Worm (Caenorhabditis elegans) whole organism, late embryonic: ENCODE data around the gene pfs-2.
A peak's percentile ranks its signal among the peaks of the same experiment; 100 is the strongest.

Source experiments
- C08G9.2 ChIP-seq: sonication (generic microtip); optimal IDR thresholded peaks from 2 replicates; lab custom pipeline; 2016; ENCODE audit warnings: mild to moderate bottlenecking, missing genetic modification characterization, moderate library complexity, missing compliant biosample characterization
- F13H6.1 ChIP-seq: sonication (generic microtip); optimal IDR thresholded peaks from 2 replicates; lab custom pipeline; 2016; ENCODE audit warnings: missing genetic modification characterization, missing compliant biosample characterization
- K02D7.2 ChIP-seq: sonication (generic microtip); optimal IDR thresholded peaks from 2 replicates; lab custom pipeline; 2017; ENCODE audit warnings: mild to moderate bottlenecking, missing genetic modification characterization, missing compliant biosample characterization
- K09A11.1 ChIP-seq: sonication (generic microtip); optimal IDR thresholded peaks from 2 replicates; lab custom pipeline; 2017; ENCODE audit warnings: antibody characterized with exemption, mild to moderate bottlenecking, missing genetic modification characterization, missing compliant biosample characterization; ENCODE audit not compliant: insufficient read depth
- T23F11.4 ChIP-seq: fragments of 200-800 bp; sonication (Bioruptor generic); optimal IDR thresholded peaks from 2 replicates; lab custom pipeline; 2018; ENCODE audit warnings: mild to moderate bottlenecking, missing genetic modification characterization, missing compliant biosample characterization
- ahr-1 ChIP-seq: sonication (generic microtip); optimal IDR thresholded peaks from 2 replicates; lab custom pipeline; 2016; ENCODE audit warnings: missing genetic modification characterization, missing compliant biosample characterization
- ama-1 ChIP-seq: fragments of 150-350 bp; optimal IDR thresholded peaks from 2 replicates; lab custom pipeline; 2014
- ceh-18 ChIP-seq: sonication (generic microtip); optimal IDR thresholded peaks from 2 replicates; lab custom pipeline; 2016; ENCODE audit warnings: missing genetic modification characterization, missing compliant biosample characterization
- ceh-19 ChIP-seq: fragments of 200-800 bp; sonication (Bioruptor generic); optimal IDR thresholded peaks from 2 replicates; lab custom pipeline; 2018; ENCODE audit warnings: mild to moderate bottlenecking, missing genetic modification characterization, missing compliant biosample characterization
- ceh-22 ChIP-seq: sonication (generic microtip); optimal IDR thresholded peaks from 2 replicates; lab custom pipeline; 2017; ENCODE audit warnings: missing biosample characterization, missing genetic modification characterization
- ceh-24 ChIP-seq: sonication (generic microtip); optimal IDR thresholded peaks from 2 replicates; lab custom pipeline; 2016; ENCODE audit warnings: mild to moderate bottlenecking, missing genetic modification characterization, missing compliant biosample characterization
- ceh-30 ChIP-seq: fragments of 150-350 bp; optimal IDR thresholded peaks from 2 replicates; lab custom pipeline; 2014; ENCODE audit warnings: missing biosample characterization, missing genetic modification characterization
- ceh-31 ChIP-seq: sonication (generic microtip); optimal IDR thresholded peaks from 2 replicates; lab custom pipeline; 2016; ENCODE audit warnings: missing genetic modification characterization, missing compliant biosample characterization
- ceh-45 ChIP-seq: fragments of 200-800 bp; sonication (Bioruptor generic); IDR thresholded peaks from 2 replicates; pipeline ENCODE4 v1.3.6; 2022; ENCODE audit warnings: missing genetic modification reagents, missing genetic modification characterization, missing compliant biosample characterization
- ceh-48 ChIP-seq: sonication (generic microtip); optimal IDR thresholded peaks from 2 replicates; lab custom pipeline; 2016; ENCODE audit warnings: missing genetic modification characterization, inconsistent platforms, missing compliant biosample characterization
- ceh-9 ChIP-seq: sonication (generic microtip); optimal IDR thresholded peaks from 2 replicates; lab custom pipeline; 2016; ENCODE audit warnings: mild to moderate bottlenecking, missing genetic modification characterization, inconsistent platforms, missing compliant biosample characterization
- che-1 ChIP-seq: sonication (generic microtip); optimal IDR thresholded peaks from 2 replicates; lab custom pipeline; 2016; ENCODE audit warnings: mild to moderate bottlenecking, missing genetic modification characterization, missing compliant biosample characterization
- dmd-4 ChIP-seq: sonication (generic microtip); optimal IDR thresholded peaks from 2 replicates; lab custom pipeline; 2016; ENCODE audit warnings: borderline replicate concordance, missing genetic modification characterization, missing compliant biosample characterization
- dve-1 ChIP-seq: sonication (generic microtip); optimal IDR thresholded peaks from 2 replicates; lab custom pipeline; 2017; ENCODE audit warnings: antibody characterized with exemption, mild to moderate bottlenecking, missing genetic modification characterization, missing compliant biosample characterization
- ets-4 ChIP-seq: sonication (generic microtip); optimal IDR thresholded peaks from 2 replicates; lab custom pipeline; 2016; ENCODE audit warnings: missing genetic modification characterization, missing compliant biosample characterization
- eyg-1 ChIP-seq: sonication (generic microtip); optimal IDR thresholded peaks from 2 replicates; lab custom pipeline; 2016; ENCODE audit warnings: missing genotype, missing genetic modification characterization, missing compliant biosample characterization
- fax-1 ChIP-seq: sonication (generic microtip); optimal IDR thresholded peaks from 2 replicates; lab custom pipeline; 2016; ENCODE audit warnings: missing genotype, missing genetic modification characterization, missing compliant biosample characterization
- fkh-6 ChIP-seq: sonication (generic microtip); optimal IDR thresholded peaks from 2 replicates; lab custom pipeline; 2016; ENCODE audit warnings: missing genetic modification characterization, missing compliant biosample characterization
- gmeb-2 ChIP-seq: sonication (generic microtip); optimal IDR thresholded peaks from 2 replicates; lab custom pipeline; 2016; ENCODE audit warnings: missing genetic modification characterization, inconsistent platforms, missing compliant biosample characterization
- hlh-13 ChIP-seq: fragments of 200-800 bp; sonication (Bioruptor generic); optimal IDR thresholded peaks from 2 replicates; lab custom pipeline; 2018; ENCODE audit warnings: mild to moderate bottlenecking, missing genetic modification characterization, missing compliant biosample characterization
- hlh-30 ChIP-seq: sonication (generic microtip); optimal IDR thresholded peaks from 2 replicates; lab custom pipeline; 2017; ENCODE audit warnings: antibody characterized with exemption, missing genetic modification characterization, missing compliant biosample characterization; ENCODE audit not compliant: insufficient read depth
- hlh-6 ChIP-seq: sonication (generic microtip); optimal IDR thresholded peaks from 2 replicates; lab custom pipeline; 2016; ENCODE audit warnings: missing genotype, missing genetic modification characterization, missing compliant biosample characterization
- hlh-8 ChIP-seq: sonication (generic microtip); optimal IDR thresholded peaks from 2 replicates; lab custom pipeline; 2016; ENCODE audit warnings: missing genotype, missing genetic modification characterization, missing compliant biosample characterization
- lin-11 ChIP-seq: fragments of 200-800 bp; sonication (Bioruptor generic); optimal IDR thresholded peaks from 2 replicates; lab custom pipeline; 2018; ENCODE audit warnings: mild to moderate bottlenecking, missing genetic modification characterization, missing compliant biosample characterization
- nfya-1 ChIP-seq: sonication (generic microtip); optimal IDR thresholded peaks from 2 replicates; lab custom pipeline; 2017; ENCODE audit warnings: missing genetic modification characterization, mild to moderate bottlenecking, missing compliant biosample characterization, antibody characterized with exemption, moderate library complexity
- nhr-11 ChIP-seq: fragments of 150-350 bp; optimal IDR thresholded peaks from 2 replicates; lab custom pipeline; 2014; ENCODE audit warnings: missing biosample characterization, missing genetic modification characterization
- npax-4 ChIP-seq: sonication (generic microtip); optimal IDR thresholded peaks from 2 replicates; lab custom pipeline; 2016; ENCODE audit warnings: missing genetic modification characterization, missing compliant biosample characterization
- odd-2 ChIP-seq: sonication (generic microtip); optimal IDR thresholded peaks from 2 replicates; lab custom pipeline; 2017; ENCODE audit warnings: antibody characterized with exemption, mild to moderate bottlenecking, missing genetic modification characterization, missing compliant biosample characterization
- pag-3 ChIP-seq: sonication (generic microtip); optimal IDR thresholded peaks from 2 replicates; lab custom pipeline; 2016; ENCODE audit warnings: missing compliant biosample characterization, missing genetic modification characterization, borderline replicate concordance
- pax-1 ChIP-seq: fragments of 150-350 bp; optimal IDR thresholded peaks from 2 replicates; lab custom pipeline; 2014; ENCODE audit warnings: missing biosample characterization, missing genetic modification characterization
- pha-2 ChIP-seq: sonication (generic microtip); optimal IDR thresholded peaks from 2 replicates; lab custom pipeline; 2017; ENCODE audit warnings: mild to moderate bottlenecking, missing genetic modification characterization, missing compliant biosample characterization
- ref-2 ChIP-seq: sonication (generic microtip); optimal IDR thresholded peaks from 2 replicates; lab custom pipeline; 2016; ENCODE audit warnings: missing genetic modification characterization, missing compliant biosample characterization
- rnt-1 ChIP-seq: sonication (generic microtip); optimal IDR thresholded peaks from 2 replicates; lab custom pipeline; 2016; ENCODE audit warnings: missing genetic modification characterization, missing compliant biosample characterization
- sdc-2 ChIP-seq: sonication (generic microtip); optimal IDR thresholded peaks from 2 replicates; lab custom pipeline; 2016; ENCODE audit warnings: missing genotype, missing genetic modification characterization, missing compliant biosample characterization
- sox-4 ChIP-seq: sonication (generic microtip); optimal IDR thresholded peaks from 2 replicates; lab custom pipeline; 2017; ENCODE audit warnings: mild to moderate bottlenecking, missing genetic modification characterization, inconsistent platforms, missing compliant biosample characterization
- tbx-2 ChIP-seq: sonication (generic microtip); optimal IDR thresholded peaks from 2 replicates; lab custom pipeline; 2016; ENCODE audit warnings: missing genetic modification characterization, missing compliant biosample characterization
- unc-42 ChIP-seq: sonication (generic microtip); optimal IDR thresholded peaks from 2 replicates; lab custom pipeline; 2016; ENCODE audit warnings: missing genotype, missing genetic modification characterization, missing compliant biosample characterization
- unc-55 ChIP-seq: sonication (generic microtip); optimal IDR thresholded peaks from 2 replicates; lab custom pipeline; 2017; ENCODE audit warnings: missing biosample characterization, missing genetic modification reagents, missing genetic modification characterization
- zip-5 ChIP-seq: sonication (generic microtip); optimal IDR thresholded peaks from 2 replicates; lab custom pipeline; 2016; ENCODE audit warnings: missing genetic modification characterization, missing compliant biosample characterization

pfs-2 gene

DNA sequence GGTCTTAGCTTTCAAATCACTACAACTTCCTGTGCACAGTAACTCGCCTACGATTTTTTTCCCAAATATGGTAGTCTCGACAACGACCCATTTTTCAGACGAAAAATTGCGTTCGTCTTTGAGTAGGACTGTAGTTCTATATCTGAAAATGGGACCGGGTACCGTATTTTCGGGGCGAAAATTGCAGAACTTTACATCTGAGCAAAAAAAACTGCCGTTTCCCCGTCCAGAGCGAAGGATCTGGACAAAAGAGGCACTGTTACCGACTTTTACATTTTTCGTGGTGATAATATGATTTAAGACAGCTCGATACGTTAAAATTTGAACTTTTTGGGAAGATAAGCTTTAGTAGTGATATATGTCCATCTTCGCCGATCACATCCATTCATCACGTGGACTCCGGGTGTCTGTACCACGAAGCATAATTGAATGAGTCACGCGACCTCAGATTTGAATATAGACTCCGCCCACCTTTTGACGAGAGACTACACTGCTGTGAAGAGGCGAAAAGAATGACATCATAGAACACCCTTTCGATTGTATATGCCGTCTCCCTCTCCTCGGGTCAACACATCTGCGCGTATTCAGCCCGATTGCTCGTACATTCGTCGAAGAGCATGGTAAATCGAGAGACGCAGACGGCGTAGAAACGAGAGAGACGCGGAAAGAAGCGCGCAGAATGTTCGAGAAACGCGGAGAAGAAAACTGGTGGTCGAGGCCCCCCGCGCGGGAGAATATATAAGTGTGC is 46.7 kb downstream of the pfs-2 start (continued):
- TF ChIP-seq odd-2 (tag; lab: Kevin White, UChicago): no peak
- peak; percentile 74 for TF ChIP-seq F13H6.1 (tag; lab: Kevin White, UChicago)
- TF ChIP-seq nfya-1: peak; percentile 90
- peak; percentile 21 for TF ChIP-seq ama-1 (lab: Kevin White, UChicago)
- TF ChIP-seq ref-2 (tag; lab: Kevin White, UChicago): peak; percentile 93
- no peak for TF ChIP-seq sox-4
- TF ChIP-seq unc-42 (tag; lab: Kevin White, UChicago): peak; percentile 53
- TF ChIP-seq ceh-9 (tag; lab: Kevin White, UChicago): no peak
- no peak for TF ChIP-seq ceh-24 (tag; lab: Kevin White, UChicago)
- peak; percentile 86 for TF ChIP-seq tbx-2 (tag; lab: Kevin White, UChicago)
- TF ChIP-seq eyg-1: peak; percentile 12
- TF ChIP-seq dmd-4 (tag; lab: Kevin White, UChicago): peak; percentile 48
- peak; percentile 18 for TF ChIP-seq pax-1
- peak; percentile 43 for TF ChIP-seq ceh-18 (tag; lab: Kevin White, UChicago)
- TF ChIP-seq sdc-2 (tag; lab: Kevin White, UChicago): peak; percentile 74
- no peak for TF ChIP-seq fax-1 (tag; lab: Kevin White, UChicago)
- TF ChIP-seq fkh-6 (tag; lab: Kevin White, UChicago): no peak
- TF ChIP-seq hlh-30 (tag; lab: Kevin White, UChicago): peak; percentile 97
- TF ChIP-seq hlh-6 (tag; lab: Kevin White, UChicago): no peak
- peak; percentile 54 for TF ChIP-seq hlh-8 (tag; lab: Kevin White, UChicago)
- no peak for TF ChIP-seq zip-5 (tag; lab: Kevin White, UChicago)
- peak; percentile 45 for TF ChIP-seq C08G9.2 (tag; lab: Kevin White, UChicago)
- no peak for TF ChIP-seq hlh-13 (GFP tag; lab: Kevin White, UChicago)
- peak; percentile 96 for TF ChIP-seq ceh-31
- TF ChIP-seq pha-2: peak; percentile 36
- no peak for TF ChIP-seq gmeb-2 (tag; lab: Kevin White, UChicago)
- no peak for TF ChIP-seq ceh-48 (tag; lab: Kevin White, UChicago)
- TF ChIP-seq K02D7.2 (tag; lab: Kevin White, UChicago): no peak
- TF ChIP-seq ahr-1: no peak
- TF ChIP-seq npax-4 (tag; lab: Kevin White, UChicago): no peak
- TF ChIP-seq rnt-1 (tag; lab: Kevin White, UChicago): peak; percentile 91
- no peak for TF ChIP-seq nhr-11 (tag; lab: Kevin White, UChicago)
- TF ChIP-seq ets-4 (tag; lab: Kevin White, UChicago): peak; percentile 85
- TF ChIP-seq K09A11.1 (tag; lab: Kevin White, UChicago): no peak
- TF ChIP-seq ceh-30: no peak
- peak; percentile 77 for TF ChIP-seq ceh-22 (tag; lab: Kevin White, UChicago)
- peak; percentile 19 for TF ChIP-seq dve-1 (tag; lab: Kevin White, UChicago)
- peak; percentile 95 for TF ChIP-seq unc-55 (GFP tag; lab: Kevin White, UChicago)
- no peak for TF ChIP-seq lin-11 (tag; lab: Kevin White, UChicago)
- peak; percentile 35 for TF ChIP-seq T23F11.4
- TF ChIP-seq pag-3 (tag; lab: Kevin White, UChicago): no peak
- TF ChIP-seq che-1 (tag; lab: Kevin White, UChicago): no peak
- TF ChIP-seq ceh-19 (GFP tag; lab: Kevin White, UChicago): peak; percentile 38
- TF ChIP-seq ceh-45 (GFP tag; lab: Robert Waterston, UW): no peak
